Fruit fly (Drosophila melanogaster): Measurements from ENCODE around the gene aurA.

- no peak for TF ChIP-seq usp (GFP tag; optimal IDR thresholded peaks at IDR 0.05)
- TF ChIP-seq pan (optimal IDR thresholded peaks at IDR 0.05): no peak
- no peak for TF ChIP-seq EcR (GFP tag; optimal IDR thresholded peaks at IDR 0.05)
- no peak for TF ChIP-seq CG8478 (optimal IDR thresholded peaks at IDR 0.05)
- TF ChIP-seq psq (optimal IDR thresholded peaks at IDR 0.05): no peak
Observed at dm6 chr3R:11969217-11969616, 6.3 kb downstream of the aurA start.
